Fruit fly (Drosophila melanogaster) whole organism, prepupa: ENCODE data around the gene CG2202.

Source experiments
- CG11294 ChIP-seq: fragments of 200-800 bp; sonication (Bioruptor generic); IDR thresholded peaks from 2 replicates; pipeline ENCODE4 v1.3.6; 2022; ENCODE audit warnings: missing biosample characterization, missing genetic modification characterization
- CG6276 ChIP-seq: fragments of 200-800 bp; sonication (Bioruptor generic); optimal IDR thresholded peaks from 2 replicates; lab custom pipeline; 2017; ENCODE audit warnings: missing biosample characterization, mild to moderate bottlenecking, missing genetic modification characterization
- CG6808 ChIP-seq: fragments of 200-800 bp; sonication (Bioruptor generic); optimal IDR thresholded peaks from 3 replicates; lab custom pipeline; 2017; ENCODE audit warnings: missing biosample characterization, missing genetic modification characterization, mild to moderate bottlenecking, moderate library complexity, missing genetic modification reagents

DNA sequence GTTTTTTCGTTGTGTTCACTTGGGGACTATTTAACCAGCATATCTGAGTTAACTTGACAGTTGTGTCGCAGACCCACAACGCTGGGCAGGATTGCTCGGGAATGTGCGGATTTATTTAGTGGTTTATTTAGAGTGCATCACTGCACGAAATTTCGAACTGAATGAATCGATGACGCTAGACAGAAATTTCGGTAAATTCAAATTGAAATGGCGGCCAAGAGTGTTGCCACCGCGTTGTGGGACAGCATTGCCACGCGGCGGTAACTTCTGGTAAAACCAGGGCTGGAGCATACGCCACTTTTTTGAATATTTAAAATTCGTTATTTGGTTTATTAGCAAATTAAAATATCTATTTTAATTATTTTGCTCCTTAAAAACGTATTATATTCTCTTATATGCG is 6.1 kb downstream of the CG2202 start, which contains the start of gene feo:
- TF ChIP-seq CG11294 (GFP tag; lab: Robert Waterston, UW) (no peak), CG6808 (GFP tag; lab: Kevin White, UChicago) (no peak), CG6276 (GFP tag; lab: Kevin White, UChicago) (no peak)
